Fruit fly (Drosophila melanogaster): ENCODE data around the gene Oseg5.
A peak's percentile ranks its signal among the peaks of the same experiment; 100 is the strongest.

The Oseg5 gene

dm6 chr2L:20793881-20794280, 41.8 kb downstream of the Oseg5 start (continued):
- TF ChIP-seq Taf1 (GFP tag; IDR thresholded peaks at IDR 0.05) = no peak
- no peak for TF ChIP-seq CG9817 (tag; optimal IDR thresholded peaks at IDR 0.05)
- no peak for TF ChIP-seq CG18262 (tag; optimal IDR thresholded peaks at IDR 0.05)
- TF ChIP-seq fu2 (GFP tag; optimal IDR thresholded peaks at IDR 0.05) = no peak
- peak; percentile 42 for TF ChIP-seq CG13287 (GFP tag; IDR thresholded peaks at IDR 0.05; ENCODE audit: partially characterized antibody)
- peak; percentile 85 for TF ChIP-seq Jarid2 (GFP tag; optimal IDR thresholded peaks at IDR 0.05)
- TF ChIP-seq CG15696 (tag; optimal IDR thresholded peaks at IDR 0.05) = no peak
- TF ChIP-seq BEAF-32 (GFP tag; optimal IDR thresholded peaks at IDR 0.05) = peak; percentile 31
- TF ChIP-seq Drgx (GFP tag; IDR thresholded peaks at IDR 0.05) = peak; percentile 25; the same call in 1 of the 2 replicates
- TF ChIP-seq Hr51 (GFP tag; optimal IDR thresholded peaks at IDR 0.05) = peak in 1 of 2 experiments; percentile 2
- TF ChIP-seq MBD-R2 (GFP tag; IDR thresholded peaks at IDR 0.05) = peak; percentile 21; the same call in 1 of the 2 replicates
- TF ChIP-seq nerfin-2 (GFP tag; IDR thresholded peaks at IDR 0.05; ENCODE audit: partially characterized antibody) = 0 out of 2 replicates have a peak, but pooled peaks have one; percentile 31
- no peak for TF ChIP-seq ase (GFP tag; IDR thresholded peaks at IDR 0.05)
- 0 out of 3 replicates have a peak, but pooled peaks have one; percentile 71 for TF ChIP-seq CG2199 (GFP tag; IDR thresholded peaks at IDR 0.05)
- TF ChIP-seq scrt (GFP tag; optimal IDR thresholded peaks at IDR 0.05) = peak; percentile 20
- peak; percentile 36; the same call in 1 of the 2 replicates for TF ChIP-seq CG14014 (GFP tag; IDR thresholded peaks at IDR 0.05)
- TF ChIP-seq kah (GFP tag; optimal IDR thresholded peaks at IDR 0.05) = no peak
- TF ChIP-seq CG32772 (GFP tag; IDR thresholded peaks at IDR 0.05) = no peak
- peak; percentile 47; the same call in 1 of the 2 replicates for TF ChIP-seq slbo (GFP tag; IDR thresholded peaks at IDR 0.05)
- no peak for TF ChIP-seq Sry-β (GFP tag; optimal IDR thresholded peaks at IDR 0.05)
- TF ChIP-seq MTF-1 (GFP tag; optimal IDR thresholded peaks at IDR 0.05; ENCODE audit: borderline replicate concordance) = no peak
- TF ChIP-seq CG14441 (GFP tag; IDR thresholded peaks at IDR 0.05) = no peak
- peak; percentile 36 for TF ChIP-seq CG34376 (GFP tag; optimal IDR thresholded peaks at IDR 0.05)
- TF ChIP-seq CG13624 (GFP tag; optimal IDR thresholded peaks at IDR 0.05) = no peak
- TF ChIP-seq eve (GFP tag; optimal IDR thresholded peaks at IDR 0.05) = no peak
- TF ChIP-seq Ets65A (GFP tag) = no peak
- TF ChIP-seq C15 (GFP tag; IDR thresholded peaks at IDR 0.05) = no peak
- no peak for TF ChIP-seq zfh2 (GFP tag; optimal IDR thresholded peaks at IDR 0.05)
- TF ChIP-seq sens (GFP tag) = no peak
- TF ChIP-seq unpg (GFP tag; optimal IDR thresholded peaks at IDR 0.05) = no peak
- peak; percentile 47 for TF ChIP-seq kay (GFP tag; optimal IDR thresholded peaks at IDR 0.05)
- peak; percentile 40 for TF ChIP-seq CrebB (tag; optimal IDR thresholded peaks at IDR 0.05)
- TF ChIP-seq CG7987 (GFP tag; optimal IDR thresholded peaks at IDR 0.05) = peak; percentile 23
- TF ChIP-seq CG10274 (GFP tag; optimal IDR thresholded peaks at IDR 0.05) = no peak

- TF ChIP-seq lab (GFP tag; optimal IDR thresholded peaks at IDR 0.05) = peak; percentile 1
- peak; percentile 2 for TF ChIP-seq YL-1 (GFP tag; optimal IDR thresholded peaks at IDR 0.05)
- TF ChIP-seq Meics (GFP tag; optimal IDR thresholded peaks at IDR 0.05) = no peak
- TF ChIP-seq HLH3B (GFP tag; IDR thresholded peaks at IDR 0.05) = no peak
- peak; percentile 19 for TF ChIP-seq mirr (GFP tag; optimal IDR thresholded peaks at IDR 0.05)
Measured at dm6 chr2L:20792988-20793544, 42.6 kb downstream of the Oseg5 start.

Measured in whole organism, embryonic.